Fruit fly (Drosophila melanogaster) whole organism, prepupa: ENCODE results near the gene nsl1.

Experiments used
- Blimp-1 ChIP-seq: fragments of 200-800 bp; sonication (Bioruptor generic); optimal IDR thresholded peaks from 3 replicates; lab custom pipeline; 2017; ENCODE audit warnings: missing biosample characterization, missing genetic modification characterization, mild to moderate bottlenecking, moderate library complexity, missing genetic modification reagents
- CG11902 ChIP-seq: fragments of 200-800 bp; sonication (Bioruptor generic); optimal IDR thresholded peaks from 3 replicates; lab custom pipeline; 2016; ENCODE audit warnings: missing biosample characterization, missing genetic modification characterization
- CG32006 ChIP-seq: fragments of 200-800 bp; sonication (Bioruptor generic); optimal IDR thresholded peaks from 3 replicates; lab custom pipeline; 2017; ENCODE audit warnings: missing biosample characterization, mild to moderate bottlenecking, missing genetic modification characterization
- CG6854 ChIP-seq: fragments of 200-800 bp; sonication (Bioruptor generic); optimal IDR thresholded peaks from 2 replicates; lab custom pipeline; 2017; ENCODE audit warnings: missing biosample characterization, mild to moderate bottlenecking, missing genetic modification characterization
- CG8119 ChIP-seq: fragments of 200-800 bp; sonication (Bioruptor generic); IDR thresholded peaks from 3 replicates; pipeline ENCODE4 v1.3.6; 2022; ENCODE audit warnings: missing biosample characterization, missing genetic modification characterization
- CG8632 ChIP-seq: fragments of 200-800 bp; sonication (Bioruptor generic); optimal IDR thresholded peaks from 3 replicates; lab custom pipeline; 2016; ENCODE audit warnings: missing biosample characterization, missing genetic modification characterization
- Gug ChIP-seq: fragments of 200-800 bp; sonication (Bioruptor generic); IDR thresholded peaks from 2 replicates; pipeline ENCODE4 v1.3.6; 2022; ENCODE audit warnings: missing biosample characterization, missing genetic modification characterization
- Hr4 ChIP-seq: fragments of 200-800 bp; sonication (Bioruptor generic); optimal IDR thresholded peaks from 3 replicates; lab custom pipeline; 2016; ENCODE audit warnings: missing biosample characterization, missing genetic modification characterization
- Lpt ChIP-seq: fragments of 200-800 bp; sonication (Bioruptor generic); optimal IDR thresholded peaks from 3 replicates; lab custom pipeline; 2016; ENCODE audit warnings: missing biosample characterization, missing genetic modification characterization
- esn ChIP-seq: fragments of 200-800 bp; sonication (Bioruptor generic); optimal IDR thresholded peaks from 2 replicates; lab custom pipeline; 2016; ENCODE audit warnings: missing biosample characterization, mild to moderate bottlenecking, missing genetic modification characterization, moderate library complexity
- salr ChIP-seq, 2 experiments: fragments of 200-800 bp; sonication (Bioruptor generic); optimal IDR thresholded peaks; 3 replicates each; lab custom pipeline; 2016 to 2018; ENCODE audit warnings: missing biosample characterization in 2 of 2, missing genetic modification characterization in 2 of 2, mild to moderate bottlenecking in 1 of 2

dm6 chr3R:15832525-15832924, 38.9 kb downstream of the nsl1 start, which contains the start of gene rec:
- no peak for TF ChIP-seq CG11902 (GFP tag; lab: Kevin White, UChicago)
- no peak for TF ChIP-seq Hr4 (GFP tag; lab: Kevin White, UChicago)
- no peak for TF ChIP-seq esn (GFP tag; lab: Kevin White, UChicago)
- no peak for TF ChIP-seq Lpt
- no peak for TF ChIP-seq CG8119 (GFP tag; lab: Robert Waterston, UW)
- no peak for TF ChIP-seq Gug (GFP tag; lab: Robert Waterston, UW)
- TF ChIP-seq salr (GFP tag; optimal IDR thresholded peaks at IDR 0.05; lab: Kevin White, UChicago) = no peak
- TF ChIP-seq CG8632 (GFP tag; lab: Kevin White, UChicago) = no peak
- no peak for TF ChIP-seq CG32006 (GFP tag; lab: Kevin White, UChicago)
- TF ChIP-seq CG6854 (GFP tag; lab: Kevin White, UChicago) = no peak
- TF ChIP-seq Blimp-1 (GFP tag; lab: Kevin White, UChicago) = no peak
